Worm (Caenorhabditis elegans) whole organism, L1 larva: ENCODE measurements around the gene Y38E10A.28.
A peak's percentile ranks its signal among the peaks of the same experiment; 100 is the strongest.

Source experiments
- C16A3.4 ChIP-seq: fragments of 150-350 bp; optimal IDR thresholded peaks from 2 replicates; lab custom pipeline; 2014; ENCODE audit warnings: missing biosample characterization, missing genetic modification characterization
- Y116A8C.19 ChIP-seq: sonication (generic microtip); optimal IDR thresholded peaks from 2 replicates; lab custom pipeline; 2016; ENCODE audit warnings: missing compliant biosample characterization, missing genetic modification characterization, borderline replicate concordance
- aha-1 ChIP-seq: fragments of 150-350 bp; optimal IDR thresholded peaks from 2 replicates; lab custom pipeline; 2014; ENCODE audit warnings: missing biosample characterization, missing genetic modification characterization
- blmp-1 ChIP-seq: fragments of 150-350 bp; optimal IDR thresholded peaks from 2 replicates; lab custom pipeline; 2014; ENCODE audit warnings: missing biosample characterization, missing genetic modification characterization
- ceh-88 ChIP-seq: fragments of 200-800 bp; sonication (Bioruptor generic); IDR thresholded peaks from 2 replicates; pipeline ENCODE4 v1.3.6; 2022; ENCODE audit warnings: missing genetic modification characterization, missing compliant biosample characterization
- ceh-90 ChIP-seq: sonication (generic microtip); optimal IDR thresholded peaks from 2 replicates; lab custom pipeline; 2016; ENCODE audit warnings: missing genetic modification characterization, missing compliant biosample characterization
- ces-1 ChIP-seq: fragments of 150-350 bp; optimal IDR thresholded peaks from 2 replicates; lab custom pipeline; 2014; ENCODE audit warnings: missing biosample characterization, missing genetic modification reagents, missing genetic modification characterization
- dpl-1 ChIP-seq, 3 experiments: fragments of 150-350 bp in 2 of 3; sonication (generic microtip) in 1 of 3; optimal IDR thresholded peaks; 2 replicates each; lab custom pipeline; 2014 to 2017; ENCODE audit warnings: missing biosample characterization in 3 of 3, missing genetic modification characterization in 3 of 3, missing genetic modification reagents in 3 of 3
- dsc-1 ChIP-seq: sonication (generic microtip); optimal IDR thresholded peaks from 2 replicates; lab custom pipeline; 2016; ENCODE audit warnings: mild to moderate bottlenecking, missing genetic modification characterization, missing compliant biosample characterization
- efl-1 ChIP-seq, 4 experiments: fragments of 150-350 bp; optimal IDR thresholded peaks in 3 of 4; peaks in 1 of 4; 1 replicate in 1 of 4; 2 replicates in 3 of 4; lab custom pipeline; 2014; ENCODE audit warnings: missing biosample characterization in 2 of 4, missing genetic modification characterization in 2 of 4, missing genetic modification reagents in 2 of 4
- efl-3 ChIP-seq: fragments of 200-800 bp; sonication (Bioruptor generic); optimal IDR thresholded peaks from 2 replicates; lab custom pipeline; 2018; ENCODE audit warnings: mild to moderate bottlenecking, missing genetic modification characterization, missing compliant biosample characterization
- egl-27 ChIP-seq, 2 experiments: fragments of 150-350 bp in 1 of 2; sonication (generic microtip); optimal IDR thresholded peaks; 3 replicates each; lab custom pipeline; 2017 to 2018; ENCODE audit warnings: missing biosample characterization in 2 of 2, missing genetic modification characterization in 2 of 2, missing genetic modification reagents in 2 of 2
- elt-2 ChIP-seq: sonication (generic microtip); optimal IDR thresholded peaks from 2 replicates; lab custom pipeline; 2016; ENCODE audit warnings: missing genetic modification characterization, mild to moderate bottlenecking, inconsistent platforms, missing compliant biosample characterization, missing genetic modification reagents
- elt-3 ChIP-seq, 6 experiments: fragments of 150-350 bp in 1 of 6; sonication (generic microtip); optimal IDR thresholded peaks; 2 replicates each; lab custom pipeline; 2017 to 2018; ENCODE audit warnings: missing biosample characterization in 6 of 6, missing genetic modification characterization in 6 of 6, inconsistent platforms in 1 of 6
- ets-5 ChIP-seq: fragments of 200-800 bp; sonication (Bioruptor generic); IDR thresholded peaks from 2 replicates; pipeline ENCODE4 v1.3.6; 2022; ENCODE audit warnings: missing genetic modification characterization, missing compliant biosample characterization
- fkh-4 ChIP-seq: sonication (generic microtip); optimal IDR thresholded peaks from 2 replicates; lab custom pipeline; 2016; ENCODE audit warnings: missing compliant biosample characterization, missing genetic modification characterization, borderline replicate concordance
- fkh-8 ChIP-seq: sonication (generic microtip); optimal IDR thresholded peaks from 2 replicates; lab custom pipeline; 2016; ENCODE audit warnings: mild to moderate bottlenecking, missing genetic modification characterization, missing compliant biosample characterization
- fos-1 ChIP-seq: fragments of 150-350 bp; optimal IDR thresholded peaks from 2 replicates; lab custom pipeline; 2014; ENCODE audit warnings: missing biosample characterization, missing genetic modification characterization
- hpl-2 ChIP-seq: fragments of 150-350 bp; optimal IDR thresholded peaks from 2 replicates; lab custom pipeline; 2014; ENCODE audit warnings: missing biosample characterization, missing genetic modification reagents, missing genetic modification characterization
- irx-1 ChIP-seq: sonication (generic microtip); optimal IDR thresholded peaks from 2 replicates; lab custom pipeline; 2016; ENCODE audit warnings: missing genetic modification characterization, missing compliant biosample characterization
- lin-13 ChIP-seq: fragments of 150-350 bp; optimal IDR thresholded peaks from 2 replicates; lab custom pipeline; 2014; ENCODE audit warnings: missing biosample characterization, missing genetic modification reagents, missing genetic modification characterization
- lin-14 ChIP-seq: fragments of 200-800 bp; sonication (Bioruptor generic); optimal IDR thresholded peaks from 2 replicates; lab custom pipeline; 2018; ENCODE audit warnings: mild to moderate bottlenecking, missing genetic modification characterization, moderate library complexity, missing compliant biosample characterization
- lin-15B ChIP-seq: fragments of 150-350 bp; sonication (generic microtip); optimal IDR thresholded peaks from 3 replicates; lab custom pipeline; 2014; ENCODE audit warnings: missing biosample characterization, missing genetic modification characterization
- lin-35 ChIP-seq, 2 experiments: fragments of 150-350 bp; optimal IDR thresholded peaks; 2 replicates each; lab custom pipeline; 2014; ENCODE audit warnings: missing biosample characterization in 2 of 2, missing genetic modification characterization in 2 of 2, missing genetic modification reagents in 2 of 2
- lir-3 ChIP-seq: sonication (generic microtip); optimal IDR thresholded peaks from 2 replicates; lab custom pipeline; 2016; ENCODE audit warnings: mild to moderate bottlenecking, missing genetic modification characterization, moderate library complexity, missing compliant biosample characterization; ENCODE audit not compliant: poor library complexity
- lsy-2 ChIP-seq, 2 experiments: fragments of 150-350 bp; optimal IDR thresholded peaks; 2 replicates each; lab custom pipeline; 2014; ENCODE audit warnings: missing biosample characterization in 2 of 2, missing genetic modification characterization in 2 of 2
- mep-1 ChIP-seq: fragments of 150-350 bp; optimal IDR thresholded peaks from 2 replicates; lab custom pipeline; 2014; ENCODE audit warnings: missing biosample characterization, missing genetic modification characterization
- nhr-11 ChIP-seq: fragments of 150-350 bp; optimal IDR thresholded peaks from 2 replicates; lab custom pipeline; 2014; ENCODE audit warnings: missing biosample characterization, missing genetic modification characterization
- nhr-20 ChIP-seq: sonication (generic microtip); optimal IDR thresholded peaks from 2 replicates; lab custom pipeline; 2016; ENCODE audit warnings: mild to moderate bottlenecking, missing genetic modification characterization, missing compliant biosample characterization
- nhr-237 ChIP-seq: fragments of 150-350 bp; optimal IDR thresholded peaks from 2 replicates; lab custom pipeline; 2014; ENCODE audit warnings: missing biosample characterization, missing genetic modification characterization
- nhr-28 ChIP-seq: fragments of 150-350 bp; optimal IDR thresholded peaks from 2 replicates; lab custom pipeline; 2014; ENCODE audit warnings: missing biosample characterization, missing genetic modification characterization
- nhr-47 ChIP-seq: sonication (generic microtip); optimal IDR thresholded peaks from 2 replicates; lab custom pipeline; 2016; ENCODE audit warnings: mild to moderate bottlenecking, missing genetic modification characterization, moderate library complexity, missing compliant biosample characterization
- nhr-71 ChIP-seq: sonication (generic microtip); optimal IDR thresholded peaks from 2 replicates; lab custom pipeline; 2016; ENCODE audit warnings: mild to moderate bottlenecking, missing genetic modification characterization, moderate library complexity, missing compliant biosample characterization
- nhr-85 ChIP-seq: sonication (generic microtip); peaks from one replicate; lab custom pipeline; 2016; ENCODE audit warnings: missing genetic modification characterization, inconsistent platforms, missing compliant biosample characterization
- skn-1 ChIP-seq: fragments of 150-350 bp; optimal IDR thresholded peaks from 2 replicates; lab custom pipeline; 2014; ENCODE audit warnings: missing biosample characterization, missing genetic modification characterization
- snpc-4 ChIP-seq: fragments of 150-350 bp; optimal IDR thresholded peaks from 2 replicates; lab custom pipeline; 2014; ENCODE audit warnings: missing biosample characterization, missing genetic modification characterization
- snu-23 ChIP-seq: sonication (generic microtip); optimal IDR thresholded peaks from 2 replicates; lab custom pipeline; 2016; ENCODE audit warnings: missing genetic modification characterization, missing compliant biosample characterization
- sox-4 ChIP-seq: sonication (generic microtip); optimal IDR thresholded peaks from 2 replicates; lab custom pipeline; 2016; ENCODE audit warnings: missing genetic modification characterization, missing compliant biosample characterization
- sptf-1 ChIP-seq: fragments of 150-350 bp; optimal IDR thresholded peaks from 2 replicates; lab custom pipeline; 2014; ENCODE audit warnings: missing biosample characterization, missing genetic modification characterization
- sup-37 ChIP-seq: fragments of 200-800 bp; sonication (Bioruptor generic); optimal IDR thresholded peaks from 2 replicates; lab custom pipeline; 2018; ENCODE audit warnings: mild to moderate bottlenecking, missing genetic modification characterization, missing compliant biosample characterization
- swsn-7 ChIP-seq: sonication (generic microtip); optimal IDR thresholded peaks from 2 replicates; lab custom pipeline; 2016; ENCODE audit warnings: missing genetic modification characterization, missing compliant biosample characterization
- unc-30 ChIP-seq: sonication (generic microtip); optimal IDR thresholded peaks from 2 replicates; lab custom pipeline; 2017; ENCODE audit warnings: missing biosample characterization, missing genetic modification characterization
- unc-62 ChIP-seq: fragments of 150-350 bp; optimal IDR thresholded peaks from 2 replicates; lab custom pipeline; 2014; ENCODE audit warnings: missing biosample characterization, missing genetic modification reagents, missing genetic modification characterization
- unc-86 ChIP-seq: sonication (generic microtip); optimal IDR thresholded peaks from 2 replicates; lab custom pipeline; 2016; ENCODE audit warnings: missing genetic modification characterization, missing compliant biosample characterization
- unc-98 ChIP-seq: fragments of 200-800 bp; sonication (Bioruptor generic); IDR thresholded peaks from 2 replicates; pipeline ENCODE4 v1.3.6; 2022; ENCODE audit warnings: missing genetic modification characterization, missing compliant biosample characterization
- zag-1 ChIP-seq: fragments of 150-350 bp; optimal IDR thresholded peaks from 2 replicates; lab custom pipeline; 2014; ENCODE audit warnings: missing biosample characterization, missing genetic modification characterization
- ztf-11 ChIP-seq, 2 experiments: sonication (generic microtip); optimal IDR thresholded peaks; 2 replicates each; lab custom pipeline; 2016 to 2017; ENCODE audit warnings: missing genetic modification characterization in 2 of 2, missing biosample characterization in 1 of 2, missing compliant biosample characterization in 1 of 2
- ztf-4 ChIP-seq: fragments of 150-350 bp; optimal IDR thresholded peaks from 2 replicates; lab custom pipeline; 2014; ENCODE audit warnings: missing biosample characterization, missing genetic modification characterization

The Y38E10A.28 gene

ce11 chrII:12628566-12628965, 921 bp upstream of the Y38E10A.28 start, which contains the start of gene nspe-5:
Gene nspe-5 (plus strand): TSS chrII:12628866.
- TF ChIP-seq unc-30 (tag; lab: Kevin White, UChicago) (no peak), ces-1 (GFP tag; lab: Kevin White, UChicago) (no peak), lin-15B (tag; lab: Kevin White, UChicago) (no peak), lin-14 (GFP tag; lab: Kevin White, UChicago) (peak; percentile 1), irx-1 (tag; lab: Kevin White, UChicago) (no peak), snu-23 (peak; percentile 10), nhr-85 (tag; lab: Kevin White, UChicago) (peak; percentile 4), ztf-11 (tag; optimal IDR thresholded peaks at IDR 0.05; lab: Kevin White, UChicago) (no peak), C16A3.4 (tag; lab: Kevin White, UChicago) (no peak), efl-3 (GFP tag; lab: Kevin White, UChicago) (no peak), elt-3 (tag; optimal IDR thresholded peaks at IDR 0.05; lab: Kevin White, UChicago) (peak in 1 of 6 experiments; percentile 21), unc-98 (no peak), skn-1 (no peak), efl-1 (optimal IDR thresholded peaks at IDR 0.05; lab: Kevin White, UChicago) (no peak), efl-1 (GFP tag; optimal IDR thresholded peaks at IDR 0.05 in 1 of 2; lab: Kevin White, UChicago) (peak in 1 of 2 experiments; percentile 18), lin-35 (GFP tag; optimal IDR thresholded peaks at IDR 0.05; lab: Kevin White, UChicago) (no peak), nhr-71 (tag; lab: Kevin White, UChicago) (no peak), blmp-1 (tag; lab: Kevin White, UChicago) (peak; percentile 12), ceh-88 (no peak), swsn-7 (tag; lab: Kevin White, UChicago) (no peak), nhr-20 (tag; lab: Kevin White, UChicago) (peak; percentile 34), nhr-47 (tag; lab: Kevin White, UChicago) (no peak), dpl-1 (GFP tag; optimal IDR thresholded peaks at IDR 0.05; lab: Kevin White, UChicago) (no peak), dsc-1 (tag; lab: Kevin White, UChicago) (no peak)
- TF ChIP-seq, all 84 proteins: peak for 7

- TF ChIP-seq Y116A8C.19 (no peak), snpc-4 (no peak), unc-86 (tag; lab: Kevin White, UChicago) (no peak), nhr-71 (tag; lab: Kevin White, UChicago) (no peak), hpl-2 (GFP tag; lab: Kevin White, UChicago) (no peak), nhr-85 (tag; lab: Kevin White, UChicago) (peak; percentile 53), fkh-4 (no peak), ztf-4 (tag; lab: Kevin White, UChicago) (no peak), unc-62 (GFP tag; lab: Kevin White, UChicago) (no peak), efl-1 (optimal IDR thresholded peaks at IDR 0.05; lab: Kevin White, UChicago) (no peak), efl-1 (GFP tag; optimal IDR thresholded peaks at IDR 0.05 in 1 of 2; lab: Kevin White, UChicago) (peak in 1 of 2 experiments; percentile 18), ets-5 (GFP tag; lab: Robert Waterston, UW) (no peak), sup-37 (GFP tag; lab: Kevin White, UChicago) (no peak)
Observed at ce11 chrII:12630888-12631287, 1.4 kb downstream of the Y38E10A.28 start, which contains the start of gene Y38E10A.34. Gene Y38E10A.34 (plus strand): TSS chrII:12631188.

ce11 chrII:12634749-12635318, 5.3 kb downstream of the Y38E10A.28 start, which contains the start of gene Y38E10A.17:
Gene Y38E10A.17 (minus strand): TSS chrII:12634799.
- TF ChIP-seq fkh-8 (tag; lab: Kevin White, UChicago): no peak
- TF ChIP-seq nhr-85 (tag; lab: Kevin White, UChicago): peak; percentile 67
- TF ChIP-seq, all 84 proteins: peak for 1

- TF ChIP-seq sptf-1 (tag; lab: Kevin White, UChicago): no peak
- no peak for TF ChIP-seq lin-14 (GFP tag; lab: Kevin White, UChicago)
- no peak for TF ChIP-seq aha-1 (tag; lab: Kevin White, UChicago)
- no peak for TF ChIP-seq nhr-237
- TF ChIP-seq egl-27 (tag; optimal IDR thresholded peaks at IDR 0.05; lab: Kevin White, UChicago): no peak
- no peak for TF ChIP-seq lsy-2 (tag; optimal IDR thresholded peaks at IDR 0.05; lab: Kevin White, UChicago)
- TF ChIP-seq lin-13 (GFP tag; lab: Kevin White, UChicago): no peak
- no peak for TF ChIP-seq fos-1
- TF ChIP-seq nhr-20 (tag; lab: Kevin White, UChicago): no peak
- no peak for TF ChIP-seq sox-4 (tag; lab: Kevin White, UChicago)
- no peak for TF ChIP-seq mep-1 (tag; lab: Kevin White, UChicago)
- TF ChIP-seq lir-3 (tag; lab: Kevin White, UChicago): no peak
- TF ChIP-seq ceh-90 (tag; lab: Kevin White, UChicago): no peak
- TF ChIP-seq zag-1 (tag; lab: Kevin White, UChicago): no peak
- no peak for TF ChIP-seq nhr-11 (tag; lab: Kevin White, UChicago)
- no peak for TF ChIP-seq nhr-28
- no peak for TF ChIP-seq elt-2 (tag; lab: Kevin White, UChicago)
Observed at ce11 chrII:12636602-12637001, 7.1 kb downstream of the Y38E10A.28 start, which contains the start of gene nhr-234. Gene nhr-234 (plus strand): TSS chrII:12636678.
